Worm (Caenorhabditis elegans): ENCODE results near the gene C56G3.2.

C56G3.2 gene

ce11 chrX:7320115-7320711 lies 45.2 kb upstream of the C56G3.2 start, which contains the start of gene spp-5 (continued):
- no peak for TF ChIP-seq skn-1 (tag; optimal IDR thresholded peaks at IDR 0.05)
- 0 out of 2 replicates have a peak, but pooled peaks have one; percentile 12 for TF ChIP-seq lin-1 (GFP tag; IDR thresholded peaks at IDR 0.05)
- TF ChIP-seq mdl-1 (tag; optimal IDR thresholded peaks at IDR 0.05): peak in 1 of 2 experiments; percentile 67
- peak; percentile 86 for TF ChIP-seq pqm-1 (tag; optimal IDR thresholded peaks at IDR 0.05)
- TF ChIP-seq dmd-9 (GFP tag; IDR thresholded peaks at IDR 0.05): no peak
- peak; percentile 83 for TF ChIP-seq tra-1 (GFP tag; IDR thresholded peaks at IDR 0.05)
- peak; percentile 39 for TF ChIP-seq nhr-102 (tag; optimal IDR thresholded peaks at IDR 0.05)
- TF ChIP-seq mep-1 (tag; optimal IDR thresholded peaks at IDR 0.05): peak; percentile 19
- peak; percentile 23 for TF ChIP-seq nhr-48 (tag; optimal IDR thresholded peaks at IDR 0.05)
- TF ChIP-seq hlh-30 (tag; optimal IDR thresholded peaks at IDR 0.05; ENCODE audit: insufficient read depth): peak; percentile 53
- no peak for TF ChIP-seq daf-16 (GFP tag; optimal IDR thresholded peaks at IDR 0.05)
- peak; percentile 95 for TF ChIP-seq daf-16 (tag; optimal IDR thresholded peaks at IDR 0.05)
- TF ChIP-seq gei-8 (GFP tag; optimal IDR thresholded peaks at IDR 0.05): no peak
- TF ChIP-seq nhr-10 (tag; optimal IDR thresholded peaks at IDR 0.05): peak; percentile 12
- peak; percentile 79 for TF ChIP-seq ama-1 (optimal IDR thresholded peaks at IDR 0.05)
- TF ChIP-seq dmd-6 (GFP tag; IDR thresholded peaks at IDR 0.05): peak; percentile 90
- TF ChIP-seq mes-2 (tag; optimal IDR thresholded peaks at IDR 0.05; ENCODE audit: poor library complexity, severe bottlenecking): peak; percentile 32

- no peak for TF ChIP-seq ztf-11 (tag; optimal IDR thresholded peaks at IDR 0.05)
- TF ChIP-seq Y48G9A.11 (GFP tag; IDR thresholded peaks at IDR 0.05): no peak
- no peak for TF ChIP-seq hlh-11 (tag; optimal IDR thresholded peaks at IDR 0.05)
- TF ChIP-seq spr-3 (GFP tag; optimal IDR thresholded peaks at IDR 0.05): no peak
- TF ChIP-seq F10B5.3 (tag; optimal IDR thresholded peaks at IDR 0.05): no peak
- no peak for TF ChIP-seq snpc-4 (tag; optimal IDR thresholded peaks at IDR 0.05)
These were observed 43.0 kb upstream of the C56G3.2 start, which contains the start of gene T08A9.13 for ce11 chrX:7322323-7322722. Gene T08A9.13, minus strand, starts transcription at chrX:7322423.

ce11 chrX:7323604-7324003 lies 41.8 kb upstream of the C56G3.2 start:
- TF ChIP-seq mes-2 (tag; optimal IDR thresholded peaks at IDR 0.05; ENCODE audit: poor library complexity, severe bottlenecking) (peak; percentile 42), nhr-25 (tag; optimal IDR thresholded peaks at IDR 0.05; ENCODE audit: borderline replicate concordance, insufficient read depth) (no peak), nhr-111 (GFP tag; optimal IDR thresholded peaks at IDR 0.05) (peak; percentile 72), ceh-44 (GFP tag; IDR thresholded peaks at IDR 0.05) (0 out of 2 replicates have a peak, but pooled peaks have one; percentile 35), lin-39 (tag; optimal IDR thresholded peaks at IDR 0.05) (no peak), nhr-6 (tag; optimal IDR thresholded peaks at IDR 0.05) (peak; percentile 46), ztf-7 (tag; optimal IDR thresholded peaks at IDR 0.05) (peak; percentile 75), daf-19 (GFP tag; conservative IDR thresholded peaks at IDR 0.05) (peak; percentile 87), pha-4 (GFP tag; IDR thresholded peaks at IDR 0.05) (peak; percentile 87; the same call in 1 of the 2 replicates), pha-4 (tag; optimal IDR thresholded peaks at IDR 0.05) (no peak), Y75B8A.6 (GFP tag; IDR thresholded peaks at IDR 0.05) (0 out of 2 replicates have a peak, but pooled peaks have one; percentile 58), duxl-1 (tag; optimal IDR thresholded peaks at IDR 0.05; ENCODE audit: poor library complexity) (peak; percentile 20), nhr-28 (tag; optimal IDR thresholded peaks at IDR 0.05) (peak; percentile 5), ces-1 (GFP tag; optimal IDR thresholded peaks at IDR 0.05) (no peak), spr-1 (tag; optimal IDR thresholded peaks at IDR 0.05) (peak; percentile 42), mxl-2 (GFP tag; conservative IDR thresholded peaks at IDR 0.05) (peak; percentile 61; the same call in 1 of the 2 replicates), jun-1 (tag; optimal IDR thresholded peaks at IDR 0.05) (no peak), saeg-2 (GFP tag; IDR thresholded peaks at IDR 0.05) (0 out of 2 replicates have a peak, but pooled peaks have one; percentile 27), skn-1 (tag; optimal IDR thresholded peaks at IDR 0.05) (no peak), lsy-2 (tag; optimal IDR thresholded peaks at IDR 0.05) (peak in 1 of 2 experiments; percentile 6), nhr-48 (tag; optimal IDR thresholded peaks at IDR 0.05) (peak; percentile 70), dmd-8 (GFP tag; IDR thresholded peaks at IDR 0.05) (peak; percentile 87), lin-38 (GFP tag; IDR thresholded peaks at IDR 0.05) (peak; percentile 69), nhr-77 (tag; optimal IDR thresholded peaks at IDR 0.05) (no peak), hlh-11 (tag; optimal IDR thresholded peaks at IDR 0.05) (peak; percentile 50), madf-9 (GFP tag; conservative IDR thresholded peaks at IDR 0.05) (peak; percentile 47; the same call in 1 of the 2 replicates), ceh-20 (GFP tag; IDR thresholded peaks at IDR 0.05) (0 out of 2 replicates have a peak, but pooled peaks have one; percentile 33), T26A8.4 (GFP tag; IDR thresholded peaks at IDR 0.05) (peak; percentile 77), nhr-102 (tag; optimal IDR thresholded peaks at IDR 0.05) (peak; percentile 67)
